Worm (Caenorhabditis elegans) whole organism, mixed stage, embryonic: Measurements from ENCODE around the gene R12C12.5.

ENCODE experiments used
- elt-1 ChIP-seq: sonication (generic microtip); optimal IDR thresholded peaks from 2 replicates; lab custom pipeline; 2017; ENCODE audit warnings: missing genetic modification characterization, mild to moderate bottlenecking, missing compliant biosample characterization, antibody characterized with exemption, moderate library complexity, borderline replicate concordance; ENCODE audit not compliant: insufficient read depth
- elt-3 ChIP-seq: fragments of 150-350 bp; optimal IDR thresholded peaks from 2 replicates; lab custom pipeline; 2014; ENCODE audit warnings: missing biosample characterization, missing genetic modification characterization
- hlh-1 ChIP-seq: fragments of 150-350 bp; optimal IDR thresholded peaks from 2 replicates; lab custom pipeline; 2014; ENCODE audit warnings: missing biosample characterization, missing genetic modification reagents, missing genetic modification characterization
- mep-1 ChIP-seq: fragments of 150-350 bp; optimal IDR thresholded peaks from 2 replicates; lab custom pipeline; 2017; ENCODE audit warnings: missing biosample characterization, missing genetic modification reagents, missing genetic modification characterization, inconsistent platforms
- mls-2 ChIP-seq: sonication (generic microtip); optimal IDR thresholded peaks from 2 replicates; lab custom pipeline; 2016; ENCODE audit warnings: mild to moderate bottlenecking, missing genetic modification characterization, moderate library complexity, missing compliant biosample characterization
- snpc-4 ChIP-seq: fragments of 150-350 bp; optimal IDR thresholded peaks from 2 replicates; lab custom pipeline; 2014; ENCODE audit warnings: missing biosample characterization, missing genetic modification characterization
- unc-120 ChIP-seq: sonication (generic microtip); optimal IDR thresholded peaks from 2 replicates; lab custom pipeline; 2017; ENCODE audit warnings: missing genetic modification characterization, missing compliant biosample characterization; ENCODE audit not compliant: poor library complexity, severe bottlenecking
- unc-39 ChIP-seq: fragments of 150-350 bp; optimal IDR thresholded peaks from 2 replicates; lab custom pipeline; 2014; ENCODE audit warnings: missing biosample characterization, missing genetic modification characterization
- ztf-11 ChIP-seq: fragments of 150-350 bp; optimal IDR thresholded peaks from 2 replicates; lab custom pipeline; 2014; ENCODE audit warnings: missing biosample characterization, missing genetic modification characterization

- no peak for TF ChIP-seq snpc-4 (tag; lab: Kevin White, UChicago)
- no peak for TF ChIP-seq elt-1 (tag; lab: Kevin White, UChicago)
- TF ChIP-seq unc-120: no peak
- no peak for TF ChIP-seq hlh-1 (tag; lab: Kevin White, UChicago)
- no peak for TF ChIP-seq elt-3
- no peak for TF ChIP-seq unc-39 (tag; lab: Kevin White, UChicago)
- TF ChIP-seq mls-2 (tag; lab: Kevin White, UChicago): no peak
- no peak for TF ChIP-seq mep-1 (tag; lab: Kevin White, UChicago)
- no peak for TF ChIP-seq ztf-11 (tag; lab: Kevin White, UChicago)
Measured at ce11 chrII:6049546-6049945, 4.6 kb upstream of the R12C12.5 start.
